Fruit fly (Drosophila melanogaster) whole organism, embryonic: ENCODE measurements around the gene Cyp6d4.

Experiments
- Antp ChIP-seq: fragments of 200-800 bp; sonication (Bioruptor generic); optimal IDR thresholded peaks from 3 replicates; lab custom pipeline; 2016; ENCODE audit warnings: missing biosample characterization, missing genetic modification characterization
- CG11093 ChIP-seq: fragments of 200-800 bp; sonication (Bioruptor generic); IDR thresholded peaks from 3 replicates; pipeline ENCODE4 v1.3.6; 2022; ENCODE audit warnings: missing biosample characterization, missing genetic modification characterization
- CG12391 ChIP-seq: fragments of 200-800 bp; sonication (Bioruptor generic); optimal IDR thresholded peaks from 3 replicates; lab custom pipeline; 2018; ENCODE audit warnings: missing biosample characterization, mild to moderate bottlenecking, missing genetic modification characterization, moderate library complexity
- CG12659 ChIP-seq: fragments of 200-800 bp; sonication (Bioruptor generic); optimal IDR thresholded peaks from 3 replicates; lab custom pipeline; 2017; ENCODE audit warnings: mild to moderate bottlenecking, missing biosample characterization, missing genetic modification reagents, missing genetic modification characterization
- CG13123 ChIP-seq: fragments of 200-800 bp; sonication (Bioruptor generic); optimal IDR thresholded peaks from 2 replicates; lab custom pipeline; 2016; ENCODE audit warnings: missing biosample characterization, missing genetic modification characterization
- CG14710 ChIP-seq: fragments of 200-800 bp; sonication (Bioruptor generic); optimal IDR thresholded peaks from 3 replicates; lab custom pipeline; 2019; ENCODE audit warnings: missing biosample characterization, mild to moderate bottlenecking, missing genetic modification characterization, moderate library complexity
- CG17328 ChIP-seq: fragments of 200-800 bp; sonication (Bioruptor generic); IDR thresholded peaks from 2 replicates; pipeline ENCODE4 v1.3.6; 2022; ENCODE audit warnings: missing biosample characterization, missing genetic modification characterization
- CG17612 ChIP-seq: fragments of 200-800 bp; sonication (Bioruptor generic); IDR thresholded peaks from 2 replicates; pipeline ENCODE4 v1.3.6; 2022; ENCODE audit warnings: missing biosample characterization, missing genetic modification characterization
- CG1832 ChIP-seq: fragments of 200-800 bp; sonication (Bioruptor generic); optimal IDR thresholded peaks from 2 replicates; lab custom pipeline; 2017; ENCODE audit warnings: missing biosample characterization, mild to moderate bottlenecking, missing genetic modification characterization, inconsistent platforms
- CG18764 ChIP-seq: fragments of 200-800 bp; sonication (Bioruptor generic); optimal IDR thresholded peaks from 3 replicates; lab custom pipeline; 2016; ENCODE audit warnings: missing biosample characterization, missing genetic modification characterization
- CG31388 ChIP-seq: fragments of 200-800 bp; sonication (Bioruptor generic); optimal IDR thresholded peaks from 2 replicates; lab custom pipeline; 2016; ENCODE audit warnings: missing biosample characterization, missing genetic modification characterization
- CG3847 ChIP-seq: fragments of 200-800 bp; sonication (Bioruptor generic); IDR thresholded peaks from 2 replicates; pipeline ENCODE4 v1.3.6; 2022; ENCODE audit warnings: missing biosample characterization, missing genetic modification characterization
- CG6254 ChIP-seq: fragments of 200-800 bp; sonication (Bioruptor generic); optimal IDR thresholded peaks from 3 replicates; lab custom pipeline; 2017; ENCODE audit warnings: mild to moderate bottlenecking, missing biosample characterization, missing genetic modification reagents, missing genetic modification characterization
- CG6272 ChIP-seq: fragments of 200-800 bp; sonication (Bioruptor generic); IDR thresholded peaks from 2 replicates; pipeline ENCODE4 v1.3.6; 2022; ENCODE audit warnings: missing biosample characterization, missing genetic modification characterization
- CG6689 ChIP-seq: fragments of 200-800 bp; sonication (Bioruptor generic); IDR thresholded peaks from 2 replicates; pipeline ENCODE4 v1.3.6; 2022; ENCODE audit warnings: missing biosample characterization, missing genetic modification characterization
- CG7963 ChIP-seq: fragments of 200-800 bp; sonication (Bioruptor generic); IDR thresholded peaks from 3 replicates; pipeline ENCODE4 v1.3.6; 2022; ENCODE audit warnings: missing biosample characterization, missing genetic modification characterization; ENCODE audit not compliant: partially characterized antibody
- CG9876 ChIP-seq: fragments of 200-800 bp; sonication (Bioruptor generic); optimal IDR thresholded peaks from 2 replicates; lab custom pipeline; 2016; ENCODE audit warnings: missing biosample characterization, missing genetic modification characterization
- Camta ChIP-seq: fragments of 200-800 bp; sonication (Bioruptor generic); optimal IDR thresholded peaks from 2 replicates; lab custom pipeline; 2016; ENCODE audit warnings: missing biosample characterization, missing genetic modification characterization
- Dbx ChIP-seq: fragments of 200-800 bp; sonication (Bioruptor generic); IDR thresholded peaks from 3 replicates; pipeline ENCODE4 v1.3.6; 2022; ENCODE audit warnings: missing biosample characterization, missing genetic modification characterization
- H2.0 ChIP-seq: fragments of 200-800 bp; sonication (Bioruptor generic); IDR thresholded peaks from 2 replicates; pipeline ENCODE4 v1.3.6; 2022; ENCODE audit warnings: missing biosample characterization, missing genetic modification characterization
- HHEX ChIP-seq: fragments of 200-800 bp; sonication (Bioruptor generic); optimal IDR thresholded peaks from 3 replicates; lab custom pipeline; 2017; ENCODE audit warnings: missing biosample characterization, mild to moderate bottlenecking, missing genetic modification characterization, missing genetic modification reagents
- MESR4 ChIP-seq: fragments of 200-800 bp; sonication (Bioruptor generic); optimal IDR thresholded peaks from 2 replicates; lab custom pipeline; 2018; ENCODE audit warnings: missing biosample characterization, mild to moderate bottlenecking, missing genetic modification characterization, moderate library complexity
- Max ChIP-seq: fragments of 200-800 bp; sonication (Bioruptor generic); optimal IDR thresholded peaks from 2 replicates; lab custom pipeline; 2016; ENCODE audit warnings: missing biosample characterization, mild to moderate bottlenecking, missing genetic modification characterization
- Nf-YA ChIP-seq: fragments of 200-800 bp; sonication (Bioruptor generic); IDR thresholded peaks from 2 replicates; pipeline ENCODE4 v1.3.6; 2022; ENCODE audit warnings: missing biosample characterization, missing genetic modification characterization
- Ptx1 ChIP-seq: fragments of 200-800 bp; sonication (Bioruptor generic); IDR thresholded peaks from 2 replicates; pipeline ENCODE4 v1.3.6; 2022; ENCODE audit warnings: missing biosample characterization, missing genetic modification characterization
- Ravus ChIP-seq: fragments of 200-800 bp; sonication (Bioruptor generic); IDR thresholded peaks from 2 replicates; pipeline ENCODE4 v1.3.6; 2022; ENCODE audit warnings: missing biosample characterization, missing genetic modification characterization
- Rx ChIP-seq: fragments of 200-800 bp; sonication (Bioruptor generic); IDR thresholded peaks from 2 replicates; pipeline ENCODE4 v1.3.6; 2022; ENCODE audit warnings: missing biosample characterization, missing genetic modification characterization
- Scr ChIP-seq: fragments of 200-800 bp; sonication (Bioruptor generic); IDR thresholded peaks from 2 replicates; pipeline ENCODE4 v1.3.6; 2022; ENCODE audit warnings: missing biosample characterization, missing genetic modification characterization; ENCODE audit not compliant: partially characterized antibody
- amos ChIP-seq: fragments of 200-800 bp; sonication (Bioruptor generic); IDR thresholded peaks from 2 replicates; pipeline ENCODE4 v1.3.6; 2022; ENCODE audit warnings: missing biosample characterization, missing genetic modification characterization; ENCODE audit not compliant: partially characterized antibody
- cato ChIP-seq: fragments of 200-800 bp; sonication (Bioruptor generic); optimal IDR thresholded peaks from 2 replicates; lab custom pipeline; 2016; ENCODE audit warnings: missing biosample characterization, missing genetic modification characterization, borderline replicate concordance
- chinmo ChIP-seq: fragments of 200-800 bp; sonication (Bioruptor generic); IDR thresholded peaks from 4 replicates; pipeline ENCODE4 v1.3.6; 2022; ENCODE audit warnings: missing biosample characterization, missing genetic modification characterization; ENCODE audit not compliant: partially characterized antibody
- chm ChIP-seq: fragments of 200-800 bp; sonication (Bioruptor generic); IDR thresholded peaks from 2 replicates; pipeline ENCODE4 v1.3.6; 2022; ENCODE audit warnings: missing biosample characterization, missing genetic modification characterization
- crc ChIP-seq: fragments of 200-800 bp; sonication (Bioruptor generic); optimal IDR thresholded peaks from 2 replicates; lab custom pipeline; 2016; ENCODE audit warnings: missing biosample characterization, missing genetic modification characterization
- dimm ChIP-seq: fragments of 200-800 bp; sonication (Bioruptor generic); IDR thresholded peaks from 2 replicates; pipeline ENCODE4 v1.3.6; 2022; ENCODE audit warnings: missing biosample characterization, missing genetic modification characterization
- exex ChIP-seq: fragments of 200-800 bp; sonication (Bioruptor generic); optimal IDR thresholded peaks from 4 replicates; lab custom pipeline; 2018; ENCODE audit warnings: missing biosample characterization, mild to moderate bottlenecking, missing genetic modification characterization, moderate library complexity
- fu2 ChIP-seq: fragments of 200-800 bp; sonication (Bioruptor generic); optimal IDR thresholded peaks from 2 replicates; lab custom pipeline; 2016; ENCODE audit warnings: missing biosample characterization, missing genetic modification characterization
- gcm ChIP-seq: fragments of 200-800 bp; sonication (Bioruptor generic); optimal IDR thresholded peaks from 2 replicates; lab custom pipeline; 2019; ENCODE audit warnings: missing biosample characterization, mild to moderate bottlenecking, missing genetic modification characterization, moderate library complexity
- lab ChIP-seq: fragments of 200-800 bp; sonication (Bioruptor generic); optimal IDR thresholded peaks from 3 replicates; lab custom pipeline; 2017; ENCODE audit warnings: missing biosample characterization, missing genetic modification characterization, mild to moderate bottlenecking, moderate library complexity, missing genetic modification reagents
- mam ChIP-seq: fragments of 200-800 bp; sonication (Bioruptor generic); optimal IDR thresholded peaks from 3 replicates; lab custom pipeline; 2016; ENCODE audit warnings: missing biosample characterization, missing genetic modification characterization
- otp ChIP-seq: fragments of 200-800 bp; sonication (Bioruptor generic); IDR thresholded peaks from 3 replicates; pipeline ENCODE4, ENCODE4 v1.3.6; 2022; ENCODE audit warnings: missing biosample characterization, missing genetic modification characterization
- phol ChIP-seq: fragments of 200-800 bp; sonication (Bioruptor generic); optimal IDR thresholded peaks from 3 replicates; lab custom pipeline; 2018; ENCODE audit warnings: missing biosample characterization, mild to moderate bottlenecking, missing genetic modification characterization, moderate library complexity
- pros ChIP-seq: fragments of 200-800 bp; sonication (Bioruptor generic); optimal IDR thresholded peaks from 3 replicates; lab custom pipeline; 2019; ENCODE audit warnings: missing biosample characterization, mild to moderate bottlenecking, missing genetic modification characterization, moderate library complexity
- pum ChIP-seq: fragments of 200-800 bp; sonication (Bioruptor generic); optimal IDR thresholded peaks from 2 replicates; lab custom pipeline; 2016; ENCODE audit warnings: missing biosample characterization, missing genetic modification characterization
- sens ChIP-seq: fragments of 200-800 bp; sonication (Bioruptor generic); peaks from one replicate; lab custom pipeline; 2016; ENCODE audit warnings: missing biosample characterization, missing genetic modification characterization
- shn ChIP-seq: fragments of 200-800 bp; sonication (Bioruptor generic); optimal IDR thresholded peaks from 3 replicates; lab custom pipeline; 2016; ENCODE audit warnings: missing biosample characterization, missing genetic modification characterization
- trh ChIP-seq: fragments of 200-800 bp; sonication (Bioruptor generic); optimal IDR thresholded peaks from 2 replicates; lab custom pipeline; 2016; ENCODE audit warnings: missing biosample characterization, missing genetic modification characterization
- ttk ChIP-seq: fragments of 200-800 bp; sonication (Bioruptor generic); IDR thresholded peaks from 2 replicates; pipeline ENCODE4 v2.1.2; 2022; ENCODE audit warnings: missing biosample characterization, missing genetic modification characterization
- usp ChIP-seq: fragments of >200 bp; optimal IDR thresholded peaks from 2 replicates; lab custom pipeline; 2017; ENCODE audit warnings: missing biosample characterization, missing genetic modification characterization
- vfl ChIP-seq: fragments of 200-800 bp; sonication (Bioruptor generic); optimal IDR thresholded peaks from 2 replicates; lab custom pipeline; 2016; ENCODE audit warnings: missing biosample characterization, missing genetic modification characterization
- z ChIP-seq: fragments of 200-800 bp; sonication (Bioruptor generic); IDR thresholded peaks from 3 replicates; pipeline ENCODE4 v1.3.6; 2022; ENCODE audit warnings: missing biosample characterization, missing genetic modification characterization

Gene Cyp6d4

DNA sequence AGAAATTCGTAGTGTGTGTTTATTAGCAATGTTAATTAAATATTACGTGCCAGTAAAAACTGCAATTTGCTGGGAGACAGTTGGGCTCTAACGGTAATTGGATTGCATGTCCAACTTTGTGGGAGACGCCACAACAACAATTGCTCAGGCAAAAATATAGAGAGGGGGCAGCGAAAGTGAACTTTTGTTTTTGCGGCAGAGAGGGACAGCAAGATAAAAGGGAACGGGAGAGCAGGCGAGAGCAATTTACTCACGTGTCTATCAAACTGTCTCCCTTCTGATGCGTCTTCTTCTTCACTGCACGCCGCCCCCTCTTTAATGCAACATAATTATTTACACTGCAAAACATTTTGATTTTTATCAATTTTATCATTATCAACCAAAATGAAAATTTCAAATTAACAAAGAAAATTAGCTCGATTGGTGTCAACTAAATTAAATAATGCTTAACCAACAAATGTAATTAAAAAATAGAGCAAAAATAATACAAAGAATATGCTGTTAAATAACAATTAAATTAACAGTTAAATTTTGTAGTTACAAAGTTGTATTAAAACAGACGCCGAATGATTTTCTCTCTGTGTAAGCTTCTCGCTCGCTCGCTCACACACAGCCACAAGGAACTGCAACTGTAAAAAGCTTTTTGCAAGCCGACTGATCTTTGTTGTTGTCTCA lies 30.7 kb upstream of the Cyp6d4 start (continued):
- TF ChIP-seq z (GFP tag; lab: Robert Waterston, UW) (no peak; the same call in 2 of the 3 replicates), mam (GFP tag; lab: Kevin White, UChicago) (peak; percentile 51), amos (GFP tag; lab: Robert Waterston, UW) (no peak), shn (GFP tag; lab: Kevin White, UChicago) (peak; percentile 65), CG13123 (GFP tag; lab: Kevin White, UChicago) (peak; percentile 55), MESR4 (GFP tag; lab: Kevin White, UChicago) (no peak), CG12391 (tag; lab: Kevin White, UChicago) (peak; percentile 88), CG6272 (GFP tag; lab: Robert Waterston, UW) (0 out of 2 replicates have a peak, but pooled peaks have one; percentile 45), chinmo (GFP tag; lab: Robert Waterston, UW) (no peak), CG6689 (GFP tag; lab: Robert Waterston, UW) (peak; percentile 90), pum (GFP tag; lab: Kevin White, UChicago) (peak; percentile 39), vfl (GFP tag; lab: Kevin White, UChicago) (no peak), gcm (GFP tag; lab: Kevin White, UChicago) (peak; percentile 62), ttk (GFP tag; lab: Robert Waterston, UW) (peak; percentile 79), CG7963 (GFP tag; lab: Robert Waterston, UW) (no peak), dimm (GFP tag; lab: Robert Waterston, UW) (peak; percentile 30; the same call in 1 of the 2 replicates), CG1832 (GFP tag; lab: Kevin White, UChicago) (no peak), cato (GFP tag; lab: Kevin White, UChicago) (peak; percentile 54), Antp (GFP tag; lab: Kevin White, UChicago) (peak; percentile 2), CG17328 (peak; percentile 71), H2.0 (GFP tag; lab: Robert Waterston, UW) (peak; percentile 55), Scr (GFP tag; lab: Robert Waterston, UW) (no peak), Camta (GFP tag; lab: Kevin White, UChicago) (peak; percentile 54), pros (GFP tag; lab: Kevin White, UChicago) (peak; percentile 30), lab (GFP tag; lab: Kevin White, UChicago) (peak; percentile 79), HHEX (GFP tag; lab: Kevin White, UChicago) (peak; percentile 71), Rx (peak; percentile 55), phol (tag; lab: Kevin White, UChicago) (peak; percentile 97), crc (GFP tag; lab: Kevin White, UChicago) (peak; percentile 40), chm (GFP tag; lab: Robert Waterston, UW) (0 out of 2 replicates have a peak, but pooled peaks have one; percentile 25), fu2 (no peak), otp (GFP tag; lab: Robert Waterston, UW) (peak; percentile 78; the same call in 2 of the 3 replicates), sens (GFP tag; lab: Kevin White, UChicago) (peak; percentile 96), trh (GFP tag; lab: Kevin White, UChicago) (peak; percentile 21), usp (no peak), CG12659 (GFP tag; lab: Kevin White, UChicago) (peak; percentile 62), CG17612 (GFP tag; lab: Robert Waterston, UW) (no peak), Nf-YA (peak; percentile 64), Ptx1 (peak; percentile 73), CG6254 (GFP tag; lab: Kevin White, UChicago) (peak; percentile 80), exex (peak; percentile 25), Dbx (no peak), Max (GFP tag; lab: Kevin White, UChicago) (peak; percentile 39), Ravus (GFP tag; lab: Robert Waterston, UW) (peak; percentile 24; the same call in 1 of the 2 replicates), CG18764 (GFP tag; lab: Kevin White, UChicago) (peak; percentile 72), CG31388 (GFP tag; lab: Kevin White, UChicago) (peak; percentile 44), CG3847 (GFP tag; lab: Robert Waterston, UW) (peak; percentile 24; the same call in 1 of the 2 replicates), CG9876 (GFP tag; lab: Kevin White, UChicago) (peak; percentile 28), CG14710 (tag; lab: Kevin White, UChicago) (peak; percentile 95), CG11093 (GFP tag; lab: Robert Waterston, UW) (peak; percentile 74; the same call in 1 of the 3 replicates)
